Worm (Caenorhabditis elegans) whole organism, L4/young adult: ENCODE data around the gene str-33.

Source experiments
- W03F9.2 ChIP-seq: fragments of 150-350 bp; optimal IDR thresholded peaks from 2 replicates; lab custom pipeline; 2014; ENCODE audit warnings: missing biosample characterization, missing genetic modification characterization
- dao-5 ChIP-seq: sonication (generic microtip); optimal IDR thresholded peaks from 2 replicates; lab custom pipeline; 2016; ENCODE audit warnings: missing genotype, missing genetic modification characterization, moderate library complexity, missing compliant biosample characterization
- him-1 ChIP-seq: sonication (generic microtip); optimal IDR thresholded peaks from 2 replicates; lab custom pipeline; 2016; ENCODE audit warnings: missing genotype, missing genetic modification reagents, missing genetic modification characterization, missing compliant biosample characterization

ce11 chrV:2703299-2703698 lies 25.0 kb upstream of the str-33 start:
- TF ChIP-seq him-1 (tag; lab: Kevin White, UChicago) (no peak), W03F9.2 (no peak), dao-5 (tag; lab: Kevin White, UChicago) (no peak)
